Worm (Caenorhabditis elegans): ENCODE measurements around the gene fbxa-54.

- no peak for TF ChIP-seq fkh-10 (GFP tag; optimal IDR thresholded peaks at IDR 0.05)
- no peak for TF ChIP-seq pha-2 (tag; optimal IDR thresholded peaks at IDR 0.05)
- TF ChIP-seq dve-1 (tag; optimal IDR thresholded peaks at IDR 0.05): no peak
- no peak for TF ChIP-seq hlh-30 (tag; optimal IDR thresholded peaks at IDR 0.05; ENCODE audit: insufficient read depth)
- TF ChIP-seq pha-4 (tag; optimal IDR thresholded peaks at IDR 0.05): no peak
- no peak for TF ChIP-seq tbx-2 (tag; optimal IDR thresholded peaks at IDR 0.05)
- no peak for TF ChIP-seq elt-2 (tag; optimal IDR thresholded peaks at IDR 0.05)
- no peak for TF ChIP-seq ztf-16 (tag; optimal IDR thresholded peaks at IDR 0.05)
- no peak for TF ChIP-seq gmeb-2 (tag; optimal IDR thresholded peaks at IDR 0.05)
- TF ChIP-seq pat-9 (tag; optimal IDR thresholded peaks at IDR 0.05): no peak
- no peak for TF ChIP-seq ama-1 (optimal IDR thresholded peaks at IDR 0.05)
- no peak for TF ChIP-seq fkh-6 (tag; optimal IDR thresholded peaks at IDR 0.05)
- TF ChIP-seq nhr-11 (tag; optimal IDR thresholded peaks at IDR 0.05): no peak
- no peak for TF ChIP-seq F13H6.1 (tag; optimal IDR thresholded peaks at IDR 0.05)
Observed at ce11 chrIII:952184-952583, 4.0 kb upstream of the fbxa-54 start, which contains the start of gene fbxa-10.
